Worm (Caenorhabditis elegans): Measurements from ENCODE around the gene F35G2.5.

ce11 chrIV:12212814-12213213, 6.6 kb upstream of the F35G2.5 start:
- TF ChIP-seq mep-1 (tag; optimal IDR thresholded peaks at IDR 0.05) (no peak), zip-8 (tag; optimal IDR thresholded peaks at IDR 0.05) (no peak), lin-13 (tag; optimal IDR thresholded peaks at IDR 0.05) (no peak), ztf-11 (tag; optimal IDR thresholded peaks at IDR 0.05) (no peak), flh-1 (GFP tag; optimal IDR thresholded peaks at IDR 0.05) (no peak), snpc-4 (tag; optimal IDR thresholded peaks at IDR 0.05) (no peak), nhr-12 (tag; optimal IDR thresholded peaks at IDR 0.05) (no peak), hlh-1 (tag; optimal IDR thresholded peaks at IDR 0.05) (no peak), lsy-2 (tag; optimal IDR thresholded peaks at IDR 0.05) (no peak), unc-39 (tag; optimal IDR thresholded peaks at IDR 0.05) (no peak), unc-62 (GFP tag; optimal IDR thresholded peaks at IDR 0.05) (no peak), sptf-1 (tag; optimal IDR thresholded peaks at IDR 0.05) (no peak), pha-4 (tag; optimal IDR thresholded peaks at IDR 0.05) (no peak)

All from whole organism, mixed stage, embryonic.